Fruit fly (Drosophila melanogaster) whole organism, pupa: ENCODE results near the gene Mo25.

Source experiments
- CG13204 ChIP-seq: fragments of 200-800 bp; sonication (Bioruptor generic); optimal IDR thresholded peaks from 2 replicates; lab custom pipeline; 2018; ENCODE audit warnings: missing biosample characterization, mild to moderate bottlenecking, missing genetic modification characterization, moderate library complexity
- CG14655 ChIP-seq: fragments of 200-800 bp; sonication (Bioruptor generic); optimal IDR thresholded peaks from 3 replicates; lab custom pipeline; 2017; ENCODE audit warnings: mild to moderate bottlenecking, missing biosample characterization, missing genetic modification reagents, missing genetic modification characterization
- CG15710 ChIP-seq: fragments of 200-800 bp; sonication (Bioruptor generic); optimal IDR thresholded peaks from 2 replicates; lab custom pipeline; 2018; ENCODE audit warnings: missing biosample characterization, mild to moderate bottlenecking, missing genetic modification characterization, moderate library complexity
- CG17806 ChIP-seq: fragments of 200-800 bp; sonication (Bioruptor generic); optimal IDR thresholded peaks from 2 replicates; lab custom pipeline; 2018; ENCODE audit warnings: missing biosample characterization, mild to moderate bottlenecking, missing genetic modification characterization, moderate library complexity
- CG32121 ChIP-seq: fragments of 200-800 bp; sonication (Bioruptor generic); IDR thresholded peaks from 2 replicates; pipeline ENCODE4 v1.3.6; 2022; ENCODE audit warnings: missing biosample characterization, missing genetic modification characterization
- CG4496 ChIP-seq: fragments of 200-800 bp; sonication (Bioruptor generic); IDR thresholded peaks from 3 replicates; pipeline ENCODE4 v1.3.6; 2022; ENCODE audit warnings: missing biosample characterization, missing genetic modification characterization
- CG8301 ChIP-seq: fragments of 200-800 bp; sonication (Bioruptor generic); optimal IDR thresholded peaks from 2 replicates; lab custom pipeline; 2018; ENCODE audit warnings: missing biosample characterization, mild to moderate bottlenecking, missing genetic modification characterization
- CG9948 ChIP-seq: fragments of 200-800 bp; sonication (Bioruptor generic); optimal IDR thresholded peaks from 2 replicates; lab custom pipeline; 2018; ENCODE audit warnings: missing biosample characterization, mild to moderate bottlenecking, missing genetic modification characterization, moderate library complexity
- D1 ChIP-seq: fragments of 200-800 bp; sonication (Bioruptor generic); optimal IDR thresholded peaks from 2 replicates; lab custom pipeline; 2018; ENCODE audit warnings: missing biosample characterization, mild to moderate bottlenecking, missing genetic modification characterization, moderate library complexity
- Ets98B ChIP-seq: fragments of 200-800 bp; sonication (Bioruptor generic); IDR thresholded peaks from 2 replicates; pipeline ENCODE4 v1.3.6; 2022; ENCODE audit warnings: missing biosample characterization, missing genetic modification characterization
- Pif1A ChIP-seq: fragments of 200-800 bp; sonication (Bioruptor generic); optimal IDR thresholded peaks from 3 replicates; lab custom pipeline; 2016; ENCODE audit warnings: missing biosample characterization, missing genetic modification characterization
- Snoo ChIP-seq: fragments of 200-800 bp; sonication (Bioruptor generic); optimal IDR thresholded peaks from 3 replicates; lab custom pipeline; 2017; ENCODE audit warnings: missing biosample characterization, mild to moderate bottlenecking, missing genetic modification characterization, inconsistent platforms
- fd96Ca ChIP-seq: fragments of 200-800 bp; sonication (Bioruptor generic); IDR thresholded peaks from 3 replicates; pipeline ENCODE4 v1.3.6; 2022; ENCODE audit warnings: missing biosample characterization, missing genetic modification characterization
- gl ChIP-seq: fragments of 200-800 bp; sonication (Bioruptor generic); optimal IDR thresholded peaks from 2 replicates; lab custom pipeline; 2018; ENCODE audit warnings: missing biosample characterization, mild to moderate bottlenecking, missing genetic modification characterization

The Mo25 gene

dm6 chr3L:16563361-16563760 is 51.9 kb downstream of the Mo25 start:
- TF ChIP-seq gl (no peak), CG15710 (no peak), fd96Ca (GFP tag; lab: Robert Waterston, UW) (no peak), CG8301 (tag; lab: Kevin White, UChicago) (no peak), CG13204 (GFP tag; lab: Kevin White, UChicago) (no peak), CG4496 (GFP tag; lab: Robert Waterston, UW) (no peak), Ets98B (GFP tag; lab: Robert Waterston, UW) (no peak), CG17806 (tag; lab: Kevin White, UChicago) (no peak), CG9948 (tag; lab: Kevin White, UChicago) (no peak), CG14655 (no peak), Snoo (tag; lab: Kevin White, UChicago) (no peak), D1 (tag; lab: Kevin White, UChicago) (no peak), Pif1A (GFP tag; lab: Kevin White, UChicago) (no peak), CG32121 (GFP tag; lab: Robert Waterston, UW) (no peak)
